Worm (Caenorhabditis elegans) whole organism, L3 larva: ENCODE data around the gene ZK662.2.
A peak's percentile ranks its signal among the peaks of the same experiment; 100 is the strongest.

ENCODE experiments used
- R02D3.7 ChIP-seq: fragments of 150-350 bp; optimal IDR thresholded peaks from 2 replicates; lab custom pipeline; 2014; ENCODE audit warnings: missing biosample characterization, missing genetic modification characterization
- ZK546.5 ChIP-seq: sonication (generic microtip); optimal IDR thresholded peaks from 2 replicates; lab custom pipeline; 2017; ENCODE audit warnings: missing biosample characterization, missing genetic modification characterization
- aly-2 ChIP-seq: fragments of 150-350 bp; optimal IDR thresholded peaks from 2 replicates; lab custom pipeline; 2014; ENCODE audit warnings: missing biosample characterization, missing genetic modification characterization
- ama-1 ChIP-seq: fragments of 150-350 bp; optimal IDR thresholded peaks from 2 replicates; lab custom pipeline; 2018
- ceh-16 ChIP-seq: sonication (generic microtip); optimal IDR thresholded peaks from 2 replicates; lab custom pipeline; 2017; ENCODE audit warnings: missing biosample characterization, missing genetic modification characterization
- ceh-82 ChIP-seq: fragments of 150-350 bp; optimal IDR thresholded peaks from 2 replicates; lab custom pipeline; 2014; ENCODE audit warnings: missing biosample characterization, missing genetic modification characterization
- daf-12 ChIP-seq: fragments of 150-350 bp; optimal IDR thresholded peaks from 2 replicates; lab custom pipeline; 2014; ENCODE audit warnings: missing biosample characterization, missing genetic modification reagents, missing genetic modification characterization
- egl-27 ChIP-seq: sonication (generic microtip); optimal IDR thresholded peaks from 4 replicates; lab custom pipeline; 2017; ENCODE audit warnings: missing biosample characterization, missing genetic modification reagents, missing genetic modification characterization
- egl-5 ChIP-seq: fragments of 150-350 bp; optimal IDR thresholded peaks from 2 replicates; lab custom pipeline; 2017; ENCODE audit warnings: missing biosample characterization, missing genetic modification reagents, missing genetic modification characterization, inconsistent platforms
- elt-1 ChIP-seq: fragments of 150-350 bp; optimal IDR thresholded peaks from 2 replicates; lab custom pipeline; 2014; ENCODE audit warnings: missing biosample characterization, missing genetic modification characterization
- elt-2 ChIP-seq: sonication (generic microtip); optimal IDR thresholded peaks from 2 replicates; lab custom pipeline; 2016; ENCODE audit warnings: missing genetic modification reagents, mild to moderate bottlenecking, missing genetic modification characterization, missing compliant biosample characterization
- fkh-2 ChIP-seq: fragments of 150-350 bp; optimal IDR thresholded peaks from 2 replicates; lab custom pipeline; 2014; ENCODE audit warnings: missing biosample characterization, missing genetic modification reagents, missing genetic modification characterization
- hmg-11 ChIP-seq: sonication (generic microtip); optimal IDR thresholded peaks from 2 replicates; lab custom pipeline; 2016; ENCODE audit warnings: missing genetic modification characterization, missing compliant biosample characterization
- lin-15B ChIP-seq: fragments of 150-350 bp; optimal IDR thresholded peaks from 2 replicates; lab custom pipeline; 2014; ENCODE audit warnings: missing biosample characterization, missing genetic modification characterization
- lin-39 ChIP-seq: fragments of 150-350 bp; optimal IDR thresholded peaks from 2 replicates; lab custom pipeline; 2018; ENCODE audit warnings: missing biosample characterization, missing genetic modification reagents, missing genetic modification characterization
- lsy-12 ChIP-seq: sonication (generic microtip); optimal IDR thresholded peaks from 2 replicates; lab custom pipeline; 2016; ENCODE audit warnings: mild to moderate bottlenecking, missing genetic modification characterization, missing compliant biosample characterization
- mml-1 ChIP-seq: fragments of 150-350 bp; sonication (generic microtip); optimal IDR thresholded peaks from 3 replicates; lab custom pipeline; 2014; ENCODE audit warnings: missing biosample characterization, missing genetic modification characterization
- nfya-1 ChIP-seq: sonication (generic microtip); optimal IDR thresholded peaks from 2 replicates; lab custom pipeline; 2017; ENCODE audit warnings: missing genetic modification characterization, mild to moderate bottlenecking, missing compliant biosample characterization, antibody characterized with exemption, moderate library complexity; ENCODE audit not compliant: insufficient read depth
- nhr-11 ChIP-seq: fragments of 150-350 bp; optimal IDR thresholded peaks from 2 replicates; lab custom pipeline; 2014; ENCODE audit warnings: missing biosample characterization, missing genetic modification characterization
- nhr-23 ChIP-seq: fragments of 150-350 bp; optimal IDR thresholded peaks from 2 replicates; lab custom pipeline; 2014; ENCODE audit warnings: missing biosample characterization, missing genetic modification reagents, missing genetic modification characterization
- nhr-25 ChIP-seq: sonication (generic microtip); optimal IDR thresholded peaks from 2 replicates; lab custom pipeline; 2017; ENCODE audit warnings: missing biosample characterization, missing genetic modification characterization
- nhr-43 ChIP-seq: sonication (generic microtip); optimal IDR thresholded peaks from 2 replicates; lab custom pipeline; 2016; ENCODE audit warnings: mild to moderate bottlenecking, missing genetic modification characterization, missing compliant biosample characterization; ENCODE audit not compliant: poor library complexity, severe bottlenecking
- nhr-67 ChIP-seq: fragments of 150-350 bp; optimal IDR thresholded peaks from 2 replicates; lab custom pipeline; 2014; ENCODE audit warnings: missing biosample characterization, missing genetic modification characterization
- nhr-76 ChIP-seq: fragments of 150-350 bp; sonication (generic microtip); optimal IDR thresholded peaks from 5 replicates; lab custom pipeline; 2014; ENCODE audit warnings: missing biosample characterization, missing genetic modification characterization
- nhr-77 ChIP-seq: fragments of 150-350 bp; optimal IDR thresholded peaks from 2 replicates; lab custom pipeline; 2014; ENCODE audit warnings: missing biosample characterization, missing genetic modification characterization
- pha-4 ChIP-seq: fragments of 150-350 bp; optimal IDR thresholded peaks from 2 replicates; lab custom pipeline; 2014; ENCODE audit warnings: missing biosample characterization, missing genetic modification reagents, missing genetic modification characterization
- pqm-1 ChIP-seq: fragments of 150-350 bp; optimal IDR thresholded peaks from 2 replicates; lab custom pipeline; 2017; ENCODE audit warnings: missing biosample characterization, missing genetic modification characterization, inconsistent platforms
- sea-2 ChIP-seq: fragments of 150-350 bp; sonication (generic microtip); optimal IDR thresholded peaks from 4 replicates; lab custom pipeline; 2014; ENCODE audit warnings: missing biosample characterization, missing genetic modification reagents, missing genetic modification characterization
- skn-1 ChIP-seq: fragments of 150-350 bp; optimal IDR thresholded peaks from 2 replicates; lab custom pipeline; 2014; ENCODE audit warnings: missing biosample characterization, missing genetic modification characterization
- snpc-4 ChIP-seq: fragments of 150-350 bp; optimal IDR thresholded peaks from 2 replicates; lab custom pipeline; 2014; ENCODE audit warnings: missing biosample characterization, missing genetic modification characterization
- tbx-2 ChIP-seq: sonication (generic microtip); optimal IDR thresholded peaks from 2 replicates; lab custom pipeline; 2016; ENCODE audit warnings: mild to moderate bottlenecking, missing genetic modification characterization, missing compliant biosample characterization
- unc-62 ChIP-seq: fragments of 150-350 bp; sonication (generic microtip); optimal IDR thresholded peaks from 4 replicates; lab custom pipeline; 2014; ENCODE audit warnings: missing biosample characterization, missing genetic modification reagents, missing genetic modification characterization
- zag-1 ChIP-seq: fragments of 150-350 bp; optimal IDR thresholded peaks from 2 replicates; lab custom pipeline; 2014; ENCODE audit warnings: missing biosample characterization, missing genetic modification characterization
- ztf-4 ChIP-seq: fragments of 150-350 bp; optimal IDR thresholded peaks from 2 replicates; lab custom pipeline; 2014; ENCODE audit warnings: missing biosample characterization, missing genetic modification characterization

ZK662.2 gene

DNA sequence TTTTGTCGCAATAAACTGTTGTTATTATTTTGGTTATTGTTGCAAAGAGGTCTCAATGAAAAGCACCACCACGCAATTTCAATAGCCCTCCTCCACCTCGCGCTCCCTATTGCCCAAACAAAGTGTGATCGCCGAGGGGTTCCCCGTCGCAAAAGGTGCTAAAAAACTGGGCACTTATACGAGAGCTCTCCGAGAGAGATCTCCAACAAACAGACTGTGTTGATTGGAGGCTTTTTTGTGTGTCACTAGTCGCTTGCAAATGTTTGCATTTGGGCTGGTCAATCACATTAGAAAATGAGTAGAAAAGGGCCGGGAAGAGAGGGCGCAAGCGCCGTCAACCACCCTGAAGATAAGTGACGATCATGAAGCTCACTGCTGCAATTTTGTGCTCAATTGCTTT, at the start of gene ZK662.2:
Gene ZK662.2, plus strand, starts transcription at position 301 of the 400 bp plus-strand sequence.
- peak; percentile 39 for TF ChIP-seq pha-4 (tag; lab: Kevin White, UChicago)
- no peak for TF ChIP-seq tbx-2
- no peak for TF ChIP-seq nhr-77

ce11 chrX:15647276-15647675, 49.2 kb upstream of the ZK662.2 start, which contains the start of gene F59D12.5:
TSS of gene F59D12.5 (minus strand) at chrX:15647369.
- TF ChIP-seq nhr-76 (tag; lab: Kevin White, UChicago), result no peak
- no peak for TF ChIP-seq nhr-67 (tag; lab: Kevin White, UChicago)
- peak; percentile 78 for TF ChIP-seq pha-4 (tag; lab: Kevin White, UChicago)
- no peak for TF ChIP-seq ZK546.5 (tag; lab: Kevin White, UChicago)
- TF ChIP-seq nfya-1 (tag; lab: Kevin White, UChicago), result peak; percentile 35
- TF ChIP-seq lsy-12 (tag; lab: Kevin White, UChicago), result no peak
- no peak for TF ChIP-seq ztf-4
- no peak for TF ChIP-seq nhr-25 (tag; lab: Kevin White, UChicago)
- TF ChIP-seq nhr-11 (tag; lab: Kevin White, UChicago), result no peak
- no peak for TF ChIP-seq ceh-16 (tag; lab: Kevin White, UChicago)
- TF ChIP-seq egl-5 (tag; lab: Kevin White, UChicago), result peak; percentile 9
- TF ChIP-seq R02D3.7 (tag; lab: Kevin White, UChicago), result no peak
- TF ChIP-seq snpc-4 (tag; lab: Kevin White, UChicago), result no peak
- TF ChIP-seq ama-1 (lab: Kevin White, UChicago), result no peak
- no peak for TF ChIP-seq egl-27
- no peak for TF ChIP-seq tbx-2

DNA sequence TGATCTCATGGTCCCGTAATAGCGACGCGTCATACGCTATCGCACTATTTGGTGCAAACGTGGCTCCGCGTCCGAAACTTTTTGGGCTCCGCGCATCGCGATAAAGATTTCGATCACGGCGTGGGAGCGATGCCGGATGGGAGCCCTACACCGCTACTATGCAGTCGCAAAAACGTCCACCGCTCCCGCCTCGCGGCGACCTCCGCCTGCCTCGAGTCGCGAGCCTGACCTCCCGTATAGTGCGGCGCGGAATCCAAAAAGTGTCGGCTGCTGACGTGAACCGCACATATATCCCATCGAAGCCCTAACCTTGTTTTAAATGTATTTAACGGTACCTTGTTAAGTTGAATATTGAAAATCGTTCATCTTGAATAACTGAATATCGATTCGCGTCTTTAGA, 46.1 kb upstream of the ZK662.2 start:
- TF ChIP-seq ceh-82 (no peak), hmg-11 (tag; lab: Kevin White, UChicago) (no peak), ztf-4 (no peak), daf-12 (no peak), nhr-23 (tag; lab: Kevin White, UChicago) (no peak), R02D3.7 (tag; lab: Kevin White, UChicago) (no peak), lin-15B (no peak), ceh-16 (tag; lab: Kevin White, UChicago) (no peak), ZK546.5 (tag; lab: Kevin White, UChicago) (no peak), elt-2 (no peak), tbx-2 (no peak), nhr-76 (tag; lab: Kevin White, UChicago) (no peak), pqm-1 (tag; lab: Kevin White, UChicago) (no peak), aly-2 (tag; lab: Kevin White, UChicago) (no peak), unc-62 (no peak), elt-1 (tag; lab: Kevin White, UChicago) (no peak), fkh-2 (no peak)
- TF ChIP-seq, all 47 proteins: peak for 0

DNA sequence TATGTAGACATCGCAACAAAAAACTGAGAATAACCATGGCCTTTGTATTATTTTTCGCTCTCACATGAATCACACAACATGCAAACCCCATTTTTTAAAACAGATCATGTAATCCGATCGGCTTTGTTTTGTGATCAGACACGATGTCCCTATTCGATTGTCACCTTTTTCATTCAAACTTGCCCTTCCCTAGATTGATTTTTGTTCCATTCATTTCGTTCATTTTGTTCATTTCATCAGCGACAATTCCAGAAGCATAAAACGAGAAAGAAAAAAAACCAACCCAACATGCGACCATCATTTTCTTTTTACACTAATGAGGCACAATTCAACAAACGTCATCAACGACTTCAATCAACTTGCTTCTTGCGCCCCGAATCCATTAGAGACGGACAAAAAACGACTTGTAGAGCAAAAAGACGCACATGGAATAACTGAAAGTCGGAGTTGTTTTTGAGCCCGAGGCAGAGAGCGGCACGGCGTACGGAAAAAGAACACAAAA, 45.5 kb upstream of the ZK662.2 start, which contains the start of gene F59D12.3:
Gene F59D12.3, minus strand, starts transcription at position 51 of the 502 bp plus-strand sequence.
- TF ChIP-seq mml-1 (tag; lab: Kevin White, UChicago) (no peak), fkh-2 (no peak), lsy-12 (tag; lab: Kevin White, UChicago) (no peak), zag-1 (no peak), unc-62 (no peak), ceh-82 (no peak), skn-1 (tag; lab: Kevin White, UChicago) (no peak), ceh-16 (tag; lab: Kevin White, UChicago) (no peak), nhr-67 (tag; lab: Kevin White, UChicago) (no peak), sea-2 (no peak), nhr-23 (tag; lab: Kevin White, UChicago) (no peak), daf-12 (no peak), egl-5 (tag; lab: Kevin White, UChicago) (no peak), egl-27 (no peak), nhr-77 (no peak), elt-1 (tag; lab: Kevin White, UChicago) (no peak), ztf-4 (no peak), pha-4 (tag; lab: Kevin White, UChicago) (no peak)

ce11 chrX:15653196-15653595, 43.3 kb upstream of the ZK662.2 start:
- TF ChIP-seq nhr-43 (tag; lab: Kevin White, UChicago) (no peak), lin-39 (peak; percentile 55)
